Fruit fly (Drosophila melanogaster) whole organism, pupa: ENCODE results near the gene Sec5.

ENCODE experiments used
- CG10348 ChIP-seq: fragments of 200-800 bp; sonication (Bioruptor generic); IDR thresholded peaks from 2 replicates; pipeline ENCODE4 v1.3.6; 2022; ENCODE audit warnings: missing biosample characterization, missing genetic modification characterization
- CG12605 ChIP-seq: fragments of 200-800 bp; sonication (Bioruptor generic); IDR thresholded peaks from 2 replicates; pipeline ENCODE4 v1.3.6; 2022; ENCODE audit warnings: missing biosample characterization, missing genetic modification characterization
- CG13204 ChIP-seq: fragments of 200-800 bp; sonication (Bioruptor generic); optimal IDR thresholded peaks from 2 replicates; lab custom pipeline; 2018; ENCODE audit warnings: missing biosample characterization, mild to moderate bottlenecking, missing genetic modification characterization, moderate library complexity
- CG14655 ChIP-seq: fragments of 200-800 bp; sonication (Bioruptor generic); optimal IDR thresholded peaks from 3 replicates; lab custom pipeline; 2017; ENCODE audit warnings: mild to moderate bottlenecking, missing biosample characterization, missing genetic modification reagents, missing genetic modification characterization
- CG15710 ChIP-seq: fragments of 200-800 bp; sonication (Bioruptor generic); optimal IDR thresholded peaks from 2 replicates; lab custom pipeline; 2018; ENCODE audit warnings: missing biosample characterization, mild to moderate bottlenecking, missing genetic modification characterization, moderate library complexity
- CG17806 ChIP-seq: fragments of 200-800 bp; sonication (Bioruptor generic); optimal IDR thresholded peaks from 2 replicates; lab custom pipeline; 2018; ENCODE audit warnings: missing biosample characterization, mild to moderate bottlenecking, missing genetic modification characterization, moderate library complexity
- CG32121 ChIP-seq: fragments of 200-800 bp; sonication (Bioruptor generic); IDR thresholded peaks from 2 replicates; pipeline ENCODE4 v1.3.6; 2022; ENCODE audit warnings: missing biosample characterization, missing genetic modification characterization
- CG34367 ChIP-seq: fragments of 200-800 bp; sonication (Bioruptor generic); optimal IDR thresholded peaks from 2 replicates; lab custom pipeline; 2018; ENCODE audit warnings: missing biosample characterization, mild to moderate bottlenecking, missing genetic modification characterization
- CG4496 ChIP-seq: fragments of 200-800 bp; sonication (Bioruptor generic); IDR thresholded peaks from 3 replicates; pipeline ENCODE4 v1.3.6; 2022; ENCODE audit warnings: missing biosample characterization, missing genetic modification characterization
- CG8159 ChIP-seq: fragments of 200-800 bp; sonication (Bioruptor generic); optimal IDR thresholded peaks from 3 replicates; lab custom pipeline; 2018; ENCODE audit warnings: missing biosample characterization, mild to moderate bottlenecking, missing genetic modification characterization, moderate library complexity
- CG8301 ChIP-seq: fragments of 200-800 bp; sonication (Bioruptor generic); optimal IDR thresholded peaks from 2 replicates; lab custom pipeline; 2018; ENCODE audit warnings: missing biosample characterization, mild to moderate bottlenecking, missing genetic modification characterization
- CG9948 ChIP-seq: fragments of 200-800 bp; sonication (Bioruptor generic); optimal IDR thresholded peaks from 2 replicates; lab custom pipeline; 2018; ENCODE audit warnings: missing biosample characterization, mild to moderate bottlenecking, missing genetic modification characterization, moderate library complexity
- D1 ChIP-seq: fragments of 200-800 bp; sonication (Bioruptor generic); optimal IDR thresholded peaks from 2 replicates; lab custom pipeline; 2018; ENCODE audit warnings: missing biosample characterization, mild to moderate bottlenecking, missing genetic modification characterization, moderate library complexity
- EcR ChIP-seq: fragments of 200-800 bp; sonication (Bioruptor generic); optimal IDR thresholded peaks from 3 replicates; lab custom pipeline; 2019; ENCODE audit warnings: missing biosample characterization, missing genetic modification characterization, mild to moderate bottlenecking, moderate library complexity, missing genetic modification reagents
- Ets98B ChIP-seq: fragments of 200-800 bp; sonication (Bioruptor generic); IDR thresholded peaks from 2 replicates; pipeline ENCODE4 v1.3.6; 2022; ENCODE audit warnings: missing biosample characterization, missing genetic modification characterization
- Pif1A ChIP-seq: fragments of 200-800 bp; sonication (Bioruptor generic); optimal IDR thresholded peaks from 3 replicates; lab custom pipeline; 2016; ENCODE audit warnings: missing biosample characterization, missing genetic modification characterization
- Pif1B ChIP-seq: fragments of 200-800 bp; sonication (Bioruptor generic); optimal IDR thresholded peaks from 3 replicates; lab custom pipeline; 2016; ENCODE audit warnings: missing biosample characterization, missing genetic modification characterization
- Snoo ChIP-seq: fragments of 200-800 bp; sonication (Bioruptor generic); optimal IDR thresholded peaks from 3 replicates; lab custom pipeline; 2017; ENCODE audit warnings: missing biosample characterization, mild to moderate bottlenecking, missing genetic modification characterization, inconsistent platforms
- fd96Ca ChIP-seq: fragments of 200-800 bp; sonication (Bioruptor generic); IDR thresholded peaks from 3 replicates; pipeline ENCODE4 v1.3.6; 2022; ENCODE audit warnings: missing biosample characterization, missing genetic modification characterization
- gl ChIP-seq: fragments of 200-800 bp; sonication (Bioruptor generic); optimal IDR thresholded peaks from 2 replicates; lab custom pipeline; 2018; ENCODE audit warnings: missing biosample characterization, mild to moderate bottlenecking, missing genetic modification characterization
- rn ChIP-seq: fragments of 200-800 bp; sonication (Bioruptor generic); IDR thresholded peaks from 2 replicates; pipeline ENCODE4 v1.3.6; 2022; ENCODE audit warnings: missing biosample characterization, missing genetic modification characterization

The Sec5 gene

dm6 chr2L:3483672-3484071 lies 26.6 kb downstream of the Sec5 start:
- TF ChIP-seq CG32121 (GFP tag; lab: Robert Waterston, UW) (peak; percentile 44; the same call in 1 of the 2 replicates), Pif1A (GFP tag; lab: Kevin White, UChicago) (no peak), CG10348 (GFP tag; lab: Robert Waterston, UW) (0 out of 2 replicates have a peak, but pooled peaks have one; percentile 18), Ets98B (GFP tag; lab: Robert Waterston, UW) (peak; percentile 35; the same call in 1 of the 2 replicates)

- TF ChIP-seq CG8301 (tag; lab: Kevin White, UChicago) (no peak), CG14655 (peak; percentile 2), gl (tag; lab: Kevin White, UChicago) (no peak)
These were observed 27.7 kb downstream of the Sec5 start for dm6 chr2L:3484759-3485158.

- TF ChIP-seq CG34367 (tag; lab: Kevin White, UChicago) (no peak), Ets98B (GFP tag; lab: Robert Waterston, UW) (peak; percentile 7; the same call in 1 of the 2 replicates), fd96Ca (GFP tag; lab: Robert Waterston, UW) (0 out of 3 replicates have a peak, but pooled peaks have one; percentile 27), D1 (tag; lab: Kevin White, UChicago) (no peak), CG13204 (GFP tag; lab: Kevin White, UChicago) (no peak), CG4496 (GFP tag; lab: Robert Waterston, UW) (0 out of 3 replicates have a peak, but pooled peaks have one; percentile 41), Pif1A (GFP tag; lab: Kevin White, UChicago) (no peak), CG8159 (no peak), CG32121 (GFP tag; lab: Robert Waterston, UW) (0 out of 2 replicates have a peak, but pooled peaks have one; percentile 9), CG9948 (tag; lab: Kevin White, UChicago) (no peak), CG8301 (tag; lab: Kevin White, UChicago) (peak; percentile 40), CG17806 (tag; lab: Kevin White, UChicago) (no peak), CG12605 (GFP tag; lab: Robert Waterston, UW) (peak; percentile 53; the same call in 1 of the 2 replicates), gl (tag; lab: Kevin White, UChicago) (no peak), EcR (GFP tag; lab: Kevin White, UChicago) (no peak), rn (GFP tag; lab: Robert Waterston, UW) (no peak), Snoo (no peak), CG10348 (GFP tag; lab: Robert Waterston, UW) (no peak), Pif1B (GFP tag; lab: Kevin White, UChicago) (no peak), CG15710 (tag; lab: Kevin White, UChicago) (no peak), CG14655 (peak; percentile 44)
These were observed 28.4 kb downstream of the Sec5 start for dm6 chr2L:3485506-3485905.

- TF ChIP-seq CG4496 (GFP tag; lab: Robert Waterston, UW) (peak; percentile 53; the same call in 2 of the 3 replicates), CG8159 (no peak), CG8301 (tag; lab: Kevin White, UChicago) (no peak)
These were observed 33.9 kb downstream of the Sec5 start, which contains the start of gene CG15414 for dm6 chr2L:3490971-3491370. Gene CG15414 (minus strand): TSS chr2L:3491071.

dm6 chr2L:3493475-3493874 lies 36.4 kb downstream of the Sec5 start:
- TF ChIP-seq CG32121 (GFP tag; lab: Robert Waterston, UW) (peak; percentile 48; the same call in 1 of the 2 replicates), CG34367 (tag; lab: Kevin White, UChicago) (no peak), CG13204 (GFP tag; lab: Kevin White, UChicago) (no peak), EcR (GFP tag; lab: Kevin White, UChicago) (no peak), CG8301 (tag; lab: Kevin White, UChicago) (peak; percentile 2), CG15710 (tag; lab: Kevin White, UChicago) (no peak), D1 (tag; lab: Kevin White, UChicago) (no peak), CG17806 (tag; lab: Kevin White, UChicago) (no peak), CG12605 (GFP tag; lab: Robert Waterston, UW) (peak; percentile 33; the same call in 1 of the 2 replicates), CG4496 (GFP tag; lab: Robert Waterston, UW) (no peak; the same call in 2 of the 3 replicates), Pif1A (GFP tag; lab: Kevin White, UChicago) (no peak)

dm6 chr2L:3495465-3495864 lies 38.4 kb downstream of the Sec5 start:
- TF ChIP-seq CG14655 (no peak), EcR (GFP tag; lab: Kevin White, UChicago) (no peak), Snoo (no peak), CG17806 (tag; lab: Kevin White, UChicago) (no peak), Pif1A (GFP tag; lab: Kevin White, UChicago) (no peak), CG12605 (GFP tag; lab: Robert Waterston, UW) (no peak), CG32121 (GFP tag; lab: Robert Waterston, UW) (no peak), CG9948 (tag; lab: Kevin White, UChicago) (no peak)

dm6 chr2L:3504851-3505250 lies 47.7 kb downstream of the Sec5 start:
- no peak for TF ChIP-seq gl (tag; lab: Kevin White, UChicago)
- TF ChIP-seq CG15710 (tag; lab: Kevin White, UChicago) = no peak
- no peak for TF ChIP-seq Pif1A (GFP tag; lab: Kevin White, UChicago)
- no peak for TF ChIP-seq CG12605 (GFP tag; lab: Robert Waterston, UW)
- no peak for TF ChIP-seq Snoo
- no peak for TF ChIP-seq Ets98B (GFP tag; lab: Robert Waterston, UW)
- TF ChIP-seq CG8159 = no peak
- no peak for TF ChIP-seq CG32121 (GFP tag; lab: Robert Waterston, UW)
- TF ChIP-seq CG10348 (GFP tag; lab: Robert Waterston, UW) = no peak
- no peak for TF ChIP-seq D1 (tag; lab: Kevin White, UChicago)
- no peak for TF ChIP-seq EcR (GFP tag; lab: Kevin White, UChicago)
- TF ChIP-seq CG8301 (tag; lab: Kevin White, UChicago) = no peak
- no peak for TF ChIP-seq fd96Ca (GFP tag; lab: Robert Waterston, UW)
